Fruit fly (Drosophila melanogaster) whole organism, prepupa: ENCODE results near the gene CG4822.
A peak's percentile ranks its signal among the peaks of the same experiment; 100 is the strongest.

Experiments used
- Blimp-1 ChIP-seq: fragments of 200-800 bp; sonication (Bioruptor generic); optimal IDR thresholded peaks from 3 replicates; lab custom pipeline; 2017; ENCODE audit warnings: missing biosample characterization, missing genetic modification characterization, mild to moderate bottlenecking, moderate library complexity, missing genetic modification reagents
- CG10631 ChIP-seq: fragments of 200-800 bp; sonication (Bioruptor generic); optimal IDR thresholded peaks from 2 replicates; lab custom pipeline; 2016; ENCODE audit warnings: missing biosample characterization, missing genetic modification characterization
- CG10669 ChIP-seq: fragments of 200-800 bp; sonication (Bioruptor generic); optimal IDR thresholded peaks from 3 replicates; lab custom pipeline; 2018; ENCODE audit warnings: missing biosample characterization, mild to moderate bottlenecking, missing genetic modification characterization, moderate library complexity
- CG11762 ChIP-seq: fragments of 200-800 bp; sonication (Bioruptor generic); optimal IDR thresholded peaks from 3 replicates; lab custom pipeline; 2016; ENCODE audit warnings: missing biosample characterization, missing genetic modification characterization; ENCODE audit not compliant: insufficient read depth
- CG1621 ChIP-seq: fragments of 200-800 bp; sonication (Bioruptor generic); optimal IDR thresholded peaks from 3 replicates; lab custom pipeline; 2018; ENCODE audit warnings: missing biosample characterization, mild to moderate bottlenecking, missing genetic modification characterization
- CG3032 ChIP-seq: fragments of 200-800 bp; optimal IDR thresholded peaks from 2 replicates; lab custom pipeline; 2019; ENCODE audit warnings: missing biosample characterization, mild to moderate bottlenecking, missing genetic modification characterization, moderate library complexity
- CG31627 ChIP-seq: fragments of 200-800 bp; sonication (Bioruptor generic); optimal IDR thresholded peaks from 3 replicates; lab custom pipeline; 2016; ENCODE audit warnings: missing biosample characterization, missing genetic modification characterization
- CG32006 ChIP-seq: fragments of 200-800 bp; sonication (Bioruptor generic); optimal IDR thresholded peaks from 3 replicates; lab custom pipeline; 2017; ENCODE audit warnings: missing biosample characterization, mild to moderate bottlenecking, missing genetic modification characterization
- CG4318 ChIP-seq: fragments of 200-800 bp; sonication (Bioruptor generic); optimal IDR thresholded peaks from 3 replicates; lab custom pipeline; 2017; ENCODE audit warnings: missing biosample characterization, mild to moderate bottlenecking, missing genetic modification characterization
- CG6276 ChIP-seq: fragments of 200-800 bp; sonication (Bioruptor generic); optimal IDR thresholded peaks from 2 replicates; lab custom pipeline; 2017; ENCODE audit warnings: missing biosample characterization, mild to moderate bottlenecking, missing genetic modification characterization
- CG6792 ChIP-seq: fragments of 200-800 bp; sonication (Bioruptor generic); optimal IDR thresholded peaks from 3 replicates; lab custom pipeline; 2016; ENCODE audit warnings: missing biosample characterization, missing genetic modification characterization
- CG6808 ChIP-seq: fragments of 200-800 bp; sonication (Bioruptor generic); optimal IDR thresholded peaks from 3 replicates; lab custom pipeline; 2017; ENCODE audit warnings: missing biosample characterization, missing genetic modification characterization, mild to moderate bottlenecking, moderate library complexity, missing genetic modification reagents
- CG6854 ChIP-seq: fragments of 200-800 bp; sonication (Bioruptor generic); optimal IDR thresholded peaks from 2 replicates; lab custom pipeline; 2017; ENCODE audit warnings: missing biosample characterization, mild to moderate bottlenecking, missing genetic modification characterization
- CG7368 ChIP-seq: fragments of 200-800 bp; sonication (Bioruptor generic); optimal IDR thresholded peaks from 3 replicates; lab custom pipeline; 2016; ENCODE audit warnings: missing biosample characterization, missing genetic modification characterization
- CG8119 ChIP-seq: fragments of 200-800 bp; sonication (Bioruptor generic); IDR thresholded peaks from 3 replicates; pipeline ENCODE4 v1.3.6; 2022; ENCODE audit warnings: missing biosample characterization, missing genetic modification characterization
- CG8632 ChIP-seq: fragments of 200-800 bp; sonication (Bioruptor generic); optimal IDR thresholded peaks from 3 replicates; lab custom pipeline; 2016; ENCODE audit warnings: missing biosample characterization, missing genetic modification characterization
- Eip75B ChIP-seq: fragments of 200-800 bp; sonication (Bioruptor generic); optimal IDR thresholded peaks from 3 replicates; lab custom pipeline; 2016; ENCODE audit warnings: missing biosample characterization, missing genetic modification characterization
- Eip78C ChIP-seq: fragments of 200-800 bp; sonication (Bioruptor generic); peaks from one replicate; lab custom pipeline; 2016; ENCODE audit warnings: missing biosample characterization, missing genetic modification characterization
- Eip93F ChIP-seq: fragments of 200-800 bp; sonication (Bioruptor generic); optimal IDR thresholded peaks from 2 replicates; lab custom pipeline; 2016; ENCODE audit warnings: missing biosample characterization, mild to moderate bottlenecking, missing genetic modification characterization
- Ets96B ChIP-seq: fragments of 200-800 bp; optimal IDR thresholded peaks from 2 replicates; lab custom pipeline; 2019; ENCODE audit warnings: missing biosample characterization, mild to moderate bottlenecking, missing genetic modification characterization, moderate library complexity
- Gug ChIP-seq: fragments of 200-800 bp; sonication (Bioruptor generic); IDR thresholded peaks from 2 replicates; pipeline ENCODE4 v1.3.6; 2022; ENCODE audit warnings: missing biosample characterization, missing genetic modification characterization
- Hr38 ChIP-seq: sonication (Bioruptor generic); optimal IDR thresholded peaks from 2 replicates; lab custom pipeline; 2016; ENCODE audit warnings: missing biosample characterization, missing genetic modification characterization
- Hr39 ChIP-seq: fragments of 200-800 bp; sonication (Bioruptor generic); optimal IDR thresholded peaks from 2 replicates; lab custom pipeline; 2016; ENCODE audit warnings: missing biosample characterization, missing genetic modification characterization
- Hr4 ChIP-seq: fragments of 200-800 bp; sonication (Bioruptor generic); optimal IDR thresholded peaks from 3 replicates; lab custom pipeline; 2016; ENCODE audit warnings: missing biosample characterization, missing genetic modification characterization
- Lpt ChIP-seq: fragments of 200-800 bp; sonication (Bioruptor generic); optimal IDR thresholded peaks from 3 replicates; lab custom pipeline; 2016; ENCODE audit warnings: missing biosample characterization, missing genetic modification characterization
- OdsH ChIP-seq: fragments of 200-800 bp; sonication (Bioruptor generic); optimal IDR thresholded peaks from 3 replicates; lab custom pipeline; 2016; ENCODE audit warnings: missing biosample characterization, missing genetic modification characterization
- Sox102F ChIP-seq: fragments of 200-800 bp; sonication (Bioruptor generic); optimal IDR thresholded peaks from 2 replicates; lab custom pipeline; 2016; ENCODE audit warnings: missing biosample characterization, mild to moderate bottlenecking, missing genetic modification characterization
- Sox14 ChIP-seq: fragments of 200-800 bp; sonication (Bioruptor generic); optimal IDR thresholded peaks from 3 replicates; lab custom pipeline; 2016; ENCODE audit warnings: missing biosample characterization, missing genetic modification characterization
- Sox15 ChIP-seq: fragments of 200-800 bp; sonication (Bioruptor generic); optimal IDR thresholded peaks from 3 replicates; lab custom pipeline; 2016; ENCODE audit warnings: missing biosample characterization, missing genetic modification characterization
- dac ChIP-seq: fragments of 200-800 bp; sonication (Bioruptor generic); optimal IDR thresholded peaks from 2 replicates; lab custom pipeline; 2017; ENCODE audit warnings: missing biosample characterization, mild to moderate bottlenecking, missing genetic modification characterization
- dsx ChIP-seq: fragments of 200-800 bp; optimal IDR thresholded peaks from 3 replicates; lab custom pipeline; 2019; ENCODE audit warnings: missing biosample characterization, mild to moderate bottlenecking, missing genetic modification characterization, moderate library complexity; ENCODE audit not compliant: poor library complexity, severe bottlenecking
- fd59A ChIP-seq: fragments of 200-800 bp; sonication (Bioruptor generic); optimal IDR thresholded peaks from 2 replicates; lab custom pipeline; 2017; ENCODE audit warnings: missing biosample characterization, mild to moderate bottlenecking, missing genetic modification characterization, missing genetic modification reagents
- fkh ChIP-seq: fragments of 200-800 bp; sonication (Bioruptor generic); optimal IDR thresholded peaks from 3 replicates; lab custom pipeline; 2017; ENCODE audit warnings: missing biosample characterization, mild to moderate bottlenecking, missing genetic modification characterization, moderate library complexity
- pdm3 ChIP-seq: fragments of 200-800 bp; sonication (Bioruptor generic); optimal IDR thresholded peaks from 3 replicates; lab custom pipeline; 2016; ENCODE audit warnings: missing biosample characterization, missing genetic modification characterization
- salr ChIP-seq, 2 experiments: fragments of 200-800 bp; sonication (Bioruptor generic); optimal IDR thresholded peaks; 3 replicates each; lab custom pipeline; 2016 to 2018; ENCODE audit warnings: missing biosample characterization in 2 of 2, missing genetic modification characterization in 2 of 2, mild to moderate bottlenecking in 1 of 2
- spab ChIP-seq: fragments of 200-800 bp; sonication (Bioruptor generic); optimal IDR thresholded peaks from 2 replicates; lab custom pipeline; 2017; ENCODE audit warnings: missing biosample characterization, mild to moderate bottlenecking, missing genetic modification characterization, missing genetic modification reagents
- ss ChIP-seq, 2 experiments: fragments of 200-800 bp; sonication (Bioruptor generic); optimal IDR thresholded peaks; 2 replicates in 1 of 2; 3 replicates in 1 of 2; lab custom pipeline; 2017 to 2018; ENCODE audit warnings: mild to moderate bottlenecking in 2 of 2, missing biosample characterization in 2 of 2, missing genetic modification characterization in 2 of 2, moderate library complexity in 1 of 2
- svp ChIP-seq: fragments of 200-800 bp; sonication (Bioruptor generic); peaks from one replicate; lab custom pipeline; 2016; ENCODE audit warnings: missing biosample characterization, missing genetic modification characterization
- topi ChIP-seq: fragments of 200-800 bp; sonication (Bioruptor generic); optimal IDR thresholded peaks from 3 replicates; lab custom pipeline; 2016; ENCODE audit warnings: missing biosample characterization, missing genetic modification characterization
- vri ChIP-seq: fragments of 200-800 bp; sonication (Bioruptor generic); optimal IDR thresholded peaks from 3 replicates; lab custom pipeline; 2016; ENCODE audit warnings: missing biosample characterization, mild to moderate bottlenecking, missing genetic modification characterization

Gene CG4822

DNA sequence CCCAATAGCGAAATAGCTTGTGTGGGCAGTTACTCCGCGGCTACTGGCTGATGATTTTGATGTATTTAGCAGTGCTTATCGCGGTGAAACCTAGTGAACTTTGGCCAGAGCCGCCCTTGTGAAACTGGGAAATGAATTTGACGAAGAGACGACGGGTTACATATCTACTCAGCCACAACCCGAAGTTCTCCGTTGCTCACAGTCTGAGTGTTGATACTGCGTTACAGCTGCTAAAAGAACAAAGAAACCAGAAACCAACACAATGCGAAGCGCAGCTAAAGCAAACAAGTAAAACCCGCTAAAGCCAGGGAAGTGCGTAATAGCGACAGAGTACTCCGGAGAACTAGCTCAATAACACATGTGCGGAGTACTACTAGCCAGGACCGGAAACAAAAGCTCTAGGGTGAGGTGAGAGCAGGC, 6.8 kb upstream of the CG4822 start (continued):
- TF ChIP-seq topi (no peak), CG6792 (GFP tag; lab: Kevin White, UChicago) (no peak), dsx (GFP tag; lab: Kevin White, UChicago) (no peak), Hr38 (GFP tag; lab: Kevin White, UChicago) (no peak), CG6808 (GFP tag; lab: Kevin White, UChicago) (peak; percentile 35), Lpt (GFP tag; lab: Kevin White, UChicago) (no peak), Blimp-1 (no peak), CG6854 (GFP tag; lab: Kevin White, UChicago) (no peak), ss (GFP tag; optimal IDR thresholded peaks at IDR 0.05; lab: Kevin White, UChicago) (peak in 1 of 2 experiments; percentile 62), fkh (GFP tag; lab: Kevin White, UChicago) (peak; percentile 72), Sox15 (no peak), CG1621 (tag; lab: Kevin White, UChicago) (peak; percentile 89), CG10669 (no peak), Gug (GFP tag; lab: Robert Waterston, UW) (no peak), pdm3 (GFP tag; lab: Kevin White, UChicago) (no peak), svp (GFP tag; lab: Kevin White, UChicago) (peak; percentile 16), CG4318 (GFP tag; lab: Kevin White, UChicago) (no peak), Eip93F (no peak), Sox102F (GFP tag; lab: Kevin White, UChicago) (no peak), CG8119 (GFP tag; lab: Robert Waterston, UW) (0 out of 3 replicates have a peak, but pooled peaks have one; percentile 14), fd59A (GFP tag; lab: Kevin White, UChicago) (no peak), Sox14 (peak; percentile 85), CG8632 (GFP tag; lab: Kevin White, UChicago) (no peak), Eip75B (GFP tag; lab: Kevin White, UChicago) (no peak), salr (GFP tag; optimal IDR thresholded peaks at IDR 0.05; lab: Kevin White, UChicago) (no peak), OdsH (no peak), dac (no peak), Hr4 (GFP tag; lab: Kevin White, UChicago) (no peak), CG3032 (tag; lab: Kevin White, UChicago) (no peak), CG11762 (GFP tag; lab: Kevin White, UChicago) (no peak), CG10631 (GFP tag; lab: Kevin White, UChicago) (no peak), CG7368 (GFP tag; lab: Kevin White, UChicago) (no peak), CG6276 (no peak), CG31627 (no peak), Hr39 (GFP tag; lab: Kevin White, UChicago) (no peak), CG32006 (GFP tag; lab: Kevin White, UChicago) (no peak)

DNA sequence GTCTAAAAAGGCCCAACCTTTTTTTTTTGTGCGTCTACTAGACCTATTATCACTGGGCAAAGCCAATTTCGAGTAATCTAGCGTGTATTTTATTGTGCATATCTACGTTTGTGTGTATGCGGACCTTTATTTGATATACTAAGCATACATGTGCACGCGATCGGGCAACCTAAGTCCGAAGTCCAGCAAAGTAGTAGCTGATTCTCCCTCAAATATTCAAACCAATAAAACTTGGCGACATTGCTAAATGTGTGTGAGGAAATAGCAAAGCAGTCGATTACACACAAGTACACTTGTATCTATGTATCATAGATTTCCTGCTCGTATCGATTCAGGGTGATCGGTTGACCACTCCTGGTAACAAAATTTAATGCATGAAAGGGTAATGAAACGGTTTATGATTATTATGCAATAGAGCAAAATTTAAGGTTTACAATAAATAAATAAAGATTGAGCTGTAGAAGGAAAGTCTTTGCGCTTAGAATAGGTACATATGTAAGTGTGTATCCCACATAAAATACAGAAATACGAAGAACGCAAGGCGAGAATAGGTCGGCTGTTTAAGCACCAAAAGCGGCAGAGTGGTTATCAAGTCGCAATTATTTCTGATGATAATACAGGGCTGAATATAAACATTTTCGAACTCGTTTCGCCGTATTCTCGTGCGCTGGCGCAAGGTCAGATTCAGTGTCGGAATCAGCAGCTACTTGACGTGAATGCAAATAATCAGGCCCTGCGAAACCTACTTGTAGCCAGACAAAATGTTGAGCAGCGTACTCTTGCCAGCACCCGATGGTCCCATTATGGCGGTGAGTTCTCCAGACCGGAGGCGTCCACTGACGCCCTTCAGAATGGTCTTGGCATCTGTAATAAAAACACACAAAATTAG, 4.1 kb upstream of the CG4822 start:
- TF ChIP-seq vri (peak; percentile 20), fkh (GFP tag; lab: Kevin White, UChicago) (peak; percentile 7), svp (GFP tag; lab: Kevin White, UChicago) (peak; percentile 91), CG6808 (GFP tag; lab: Kevin White, UChicago) (no peak), spab (GFP tag; lab: Kevin White, UChicago) (no peak), Ets96B (tag; lab: Kevin White, UChicago) (no peak), Hr4 (GFP tag; lab: Kevin White, UChicago) (no peak), Eip78C (GFP tag; lab: Kevin White, UChicago) (peak; percentile 60), CG6276 (peak; percentile 41)
